Worm (Caenorhabditis elegans) whole organism, L4 larva: ENCODE data around the gene Y43F8B.22.
A peak's percentile ranks its signal among the peaks of the same experiment; 100 is the strongest.

ENCODE experiments used
- F10B5.3 ChIP-seq: sonication (generic microtip); optimal IDR thresholded peaks from 2 replicates; lab custom pipeline; 2016; ENCODE audit warnings: mild to moderate bottlenecking, missing genetic modification characterization, missing compliant biosample characterization
- F44E2.7 ChIP-seq: fragments of 200-800 bp; sonication (Bioruptor generic); IDR thresholded peaks from 2 replicates; pipeline ENCODE4 v2.1.2; 2022; ENCODE audit warnings: missing genetic modification characterization, missing compliant biosample characterization
- ceh-28 ChIP-seq: fragments of 150-350 bp; optimal IDR thresholded peaks from 2 replicates; lab custom pipeline; 2014; ENCODE audit warnings: missing biosample characterization, missing genetic modification reagents, missing genetic modification characterization
- ceh-32 ChIP-seq: sonication (generic microtip); optimal IDR thresholded peaks from 2 replicates; lab custom pipeline; 2016; ENCODE audit warnings: mild to moderate bottlenecking, missing genetic modification characterization, missing compliant biosample characterization; ENCODE audit not compliant: poor library complexity
- ceh-62 ChIP-seq: sonication (generic microtip); optimal IDR thresholded peaks from 2 replicates; lab custom pipeline; 2017; ENCODE audit warnings: missing biosample characterization, missing genetic modification characterization
- cey-2 ChIP-seq: sonication (generic microtip); optimal IDR thresholded peaks from 3 replicates; lab custom pipeline; 2017; ENCODE audit warnings: missing genetic modification characterization, mild to moderate bottlenecking, missing compliant biosample characterization, antibody characterized with exemption, borderline replicate concordance; ENCODE audit not compliant: insufficient read depth
- daf-16 ChIP-seq, 3 experiments: sonication (generic microtip); optimal IDR thresholded peaks; 2 replicates each; lab custom pipeline; 2016 to 2017; ENCODE audit warnings: missing genetic modification characterization in 3 of 3, missing genetic modification reagents in 3 of 3, mild to moderate bottlenecking in 2 of 3, missing compliant biosample characterization in 2 of 3, missing biosample characterization in 1 of 3, moderate library complexity in 1 of 3
- dmd-8 ChIP-seq: fragments of 200-800 bp; sonication (Bioruptor generic); IDR thresholded peaks from 2 replicates; pipeline ENCODE4 v1.3.6; 2022; ENCODE audit warnings: missing genetic modification characterization, missing compliant biosample characterization
- duxl-1 ChIP-seq: sonication (generic microtip); optimal IDR thresholded peaks from 2 replicates; lab custom pipeline; 2016; ENCODE audit warnings: mild to moderate bottlenecking, missing genetic modification characterization, moderate library complexity, missing compliant biosample characterization; ENCODE audit not compliant: poor library complexity
- dve-1 ChIP-seq: sonication (generic microtip); optimal IDR thresholded peaks from 2 replicates; lab custom pipeline; 2017; ENCODE audit warnings: antibody characterized with exemption, mild to moderate bottlenecking, missing genetic modification characterization, missing compliant biosample characterization; ENCODE audit not compliant: insufficient read depth
- egl-27 ChIP-seq: sonication (generic microtip); optimal IDR thresholded peaks from 3 replicates; lab custom pipeline; 2017; ENCODE audit warnings: missing biosample characterization, missing genetic modification reagents, missing genetic modification characterization
- egl-43 ChIP-seq: fragments of 200-800 bp; sonication (Bioruptor generic); IDR thresholded peaks from 2 replicates; pipeline ENCODE4 v1.3.6; 2022; ENCODE audit warnings: missing genetic modification reagents, missing genetic modification characterization, missing compliant biosample characterization
- fkh-10 ChIP-seq: fragments of 150-350 bp; optimal IDR thresholded peaks from 2 replicates; lab custom pipeline; 2014; ENCODE audit warnings: missing biosample characterization, missing genetic modification reagents, missing genetic modification characterization
- hlh-30 ChIP-seq: sonication (generic microtip); optimal IDR thresholded peaks from 2 replicates; lab custom pipeline; 2017; ENCODE audit warnings: antibody characterized with exemption, mild to moderate bottlenecking, missing genetic modification characterization, missing compliant biosample characterization; ENCODE audit not compliant: insufficient read depth
- lin-29 ChIP-seq: fragments of 200-800 bp; sonication (Bioruptor generic); IDR thresholded peaks from 2 replicates; pipeline ENCODE4 v1.3.6; 2022; ENCODE audit warnings: missing genetic modification reagents, missing genetic modification characterization, missing compliant biosample characterization
- lin-38 ChIP-seq: fragments of 200-800 bp; sonication (Bioruptor generic); IDR thresholded peaks from 2 replicates; pipeline ENCODE4 v1.3.6; 2022; ENCODE audit warnings: missing genetic modification reagents, missing genetic modification characterization, missing compliant biosample characterization
- mdl-1 ChIP-seq, 2 experiments: fragments of 150-350 bp in 1 of 2; sonication (generic microtip) in 1 of 2; optimal IDR thresholded peaks; 2 replicates each; lab custom pipeline; 2014 to 2017; ENCODE audit warnings: missing biosample characterization in 2 of 2, missing genetic modification characterization in 2 of 2
- nhr-102 ChIP-seq: sonication (generic microtip); optimal IDR thresholded peaks from 2 replicates; lab custom pipeline; 2016; ENCODE audit warnings: mild to moderate bottlenecking, missing genetic modification characterization, moderate library complexity, missing compliant biosample characterization
- nhr-48 ChIP-seq: sonication (generic microtip); optimal IDR thresholded peaks from 2 replicates; lab custom pipeline; 2016; ENCODE audit warnings: mild to moderate bottlenecking, missing genetic modification characterization, missing compliant biosample characterization
- pha-4 ChIP-seq, 2 experiments: fragments of 150-350 bp in 1 of 2; fragments of 200-800 bp in 1 of 2; sonication (Bioruptor generic) in 1 of 2; IDR thresholded peaks in 1 of 2; optimal IDR thresholded peaks in 1 of 2; 2 replicates each; pipeline versions ENCODE4 v1.3.6 to Lab custom; 2014 to 2022; ENCODE audit warnings: missing genetic modification characterization in 2 of 2, missing genetic modification reagents in 2 of 2, missing biosample characterization in 1 of 2, missing compliant biosample characterization in 1 of 2
- rbr-2 ChIP-seq: sonication (generic microtip); optimal IDR thresholded peaks from 2 replicates; lab custom pipeline; 2016; ENCODE audit warnings: missing genotype, missing genetic modification characterization, missing compliant biosample characterization
- sdz-12 ChIP-seq: fragments of 200-800 bp; sonication (Bioruptor generic); optimal IDR thresholded peaks from 2 replicates; lab custom pipeline; 2018; ENCODE audit warnings: mild to moderate bottlenecking, missing genetic modification characterization, missing compliant biosample characterization
- set-16 ChIP-seq: fragments of 200-800 bp; sonication (Bioruptor generic); IDR thresholded peaks from 2 replicates; pipeline ENCODE4 v1.3.6; 2022; ENCODE audit warnings: missing genetic modification reagents, missing genetic modification characterization, missing compliant biosample characterization
- skn-1 ChIP-seq: fragments of 150-350 bp; optimal IDR thresholded peaks from 2 replicates; lab custom pipeline; 2014; ENCODE audit warnings: missing biosample characterization, missing genetic modification characterization
- snpc-1.2 ChIP-seq: fragments of 200-800 bp; sonication (Bioruptor generic); IDR thresholded peaks from 2 replicates; pipeline ENCODE4 v1.3.6; 2022; ENCODE audit warnings: missing genetic modification reagents, missing genetic modification characterization, missing compliant biosample characterization
- tag-97 ChIP-seq: fragments of 200-800 bp; sonication (Bioruptor generic); IDR thresholded peaks from 2 replicates; pipeline ENCODE4 v1.3.6; 2022; ENCODE audit warnings: missing genetic modification characterization, missing compliant biosample characterization
- zfp-3 ChIP-seq: fragments of 200-800 bp; sonication (Bioruptor generic); conservative IDR thresholded peaks from 2 replicates; pipeline ENCODE4 v1.3.6; 2022; ENCODE audit warnings: missing genetic modification reagents, missing genetic modification characterization, missing compliant biosample characterization
- zip-11 ChIP-seq: fragments of 200-800 bp; sonication (Bioruptor generic); IDR thresholded peaks from 2 replicates; pipeline ENCODE4 v1.3.6; 2022; ENCODE audit warnings: missing genetic modification characterization, missing compliant biosample characterization

The Y43F8B.22 gene

ce11 chrV:19473842-19474514 lies 8.7 kb upstream of the Y43F8B.22 start, which contains the start of gene Y43F8B.10:
Gene Y43F8B.10, plus strand, starts transcription at chrV:19474464.
- TF ChIP-seq set-16 (GFP tag; lab: Robert Waterston, UW) (peak; percentile 52; the same call in 1 of the 2 replicates), duxl-1 (tag; lab: Kevin White, UChicago) (no peak), F10B5.3 (tag; lab: Kevin White, UChicago) (no peak), mdl-1 (tag; optimal IDR thresholded peaks at IDR 0.05; lab: Kevin White, UChicago) (no peak), skn-1 (tag; lab: Kevin White, UChicago) (no peak)

ce11 chrV:19477302-19477701 lies 5.3 kb upstream of the Y43F8B.22 start:
- TF ChIP-seq zfp-3 (GFP tag; lab: Robert Waterston, UW) (no peak), cey-2 (tag; lab: Kevin White, UChicago) (no peak), daf-16 (GFP tag; optimal IDR thresholded peaks at IDR 0.05; lab: Kevin White, UChicago) (no peak), daf-16 (tag; optimal IDR thresholded peaks at IDR 0.05; lab: Kevin White, UChicago) (no peak), dmd-8 (GFP tag; lab: Robert Waterston, UW) (no peak), pha-4 (GFP tag; IDR thresholded peaks at IDR 0.05; lab: Robert Waterston, UW) (no peak), pha-4 (tag; optimal IDR thresholded peaks at IDR 0.05; lab: Kevin White, UChicago) (no peak), fkh-10 (no peak), egl-43 (GFP tag; lab: Robert Waterston, UW) (no peak), lin-29 (GFP tag; lab: Robert Waterston, UW) (no peak), nhr-48 (no peak), ceh-62 (no peak)

- TF ChIP-seq ceh-32 (tag; lab: Kevin White, UChicago): no peak
Observed at ce11 chrV:19477852-19478251, 4.8 kb upstream of the Y43F8B.22 start, which contains the start of gene Y43F8B.9. Gene Y43F8B.9, plus strand, starts transcription at chrV:19478152.

DNA sequence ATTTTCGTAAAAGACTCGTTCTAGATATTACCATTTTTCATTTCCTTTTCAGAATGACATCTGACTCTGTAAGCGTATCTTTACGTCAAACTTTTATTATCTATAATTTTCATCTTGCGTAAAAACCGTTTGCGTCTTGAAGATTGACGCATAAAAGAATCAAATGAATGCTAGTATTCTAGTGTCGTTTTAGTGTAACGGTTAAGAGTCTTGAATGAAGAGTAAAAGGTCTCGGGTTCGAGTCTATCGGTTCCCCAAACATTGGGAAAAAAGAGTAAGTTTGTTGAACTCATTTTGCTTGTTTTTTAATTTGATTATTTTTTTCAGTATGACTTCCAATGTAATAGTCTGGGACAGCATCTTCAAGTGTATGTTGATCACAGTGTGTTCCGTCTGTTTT lies 1.9 kb downstream of the Y43F8B.22 start, which contains the start of gene Y43F8B.17:
Gene Y43F8B.17, plus strand, starts transcription at position 215 of the 400 bp plus-strand sequence.
- TF ChIP-seq nhr-102 (tag; lab: Kevin White, UChicago) (no peak), tag-97 (GFP tag; lab: Robert Waterston, UW) (no peak), ceh-28 (no peak), set-16 (GFP tag; lab: Robert Waterston, UW) (no peak), F44E2.7 (GFP tag; lab: Robert Waterston, UW) (no peak), egl-27 (tag; lab: Kevin White, UChicago) (no peak), sdz-12 (GFP tag; lab: Kevin White, UChicago) (no peak), nhr-48 (no peak), rbr-2 (tag; lab: Kevin White, UChicago) (no peak), zip-11 (GFP tag; lab: Robert Waterston, UW) (no peak), lin-38 (no peak), daf-16 (GFP tag; optimal IDR thresholded peaks at IDR 0.05; lab: Kevin White, UChicago) (no peak), daf-16 (tag; optimal IDR thresholded peaks at IDR 0.05; lab: Kevin White, UChicago) (no peak), duxl-1 (tag; lab: Kevin White, UChicago) (no peak)

- TF ChIP-seq set-16 (GFP tag; lab: Robert Waterston, UW) (peak; percentile 95), hlh-30 (no peak), snpc-1.2 (no peak), fkh-10 (no peak), dve-1 (tag; lab: Kevin White, UChicago) (no peak)
Observed at ce11 chrV:19485261-19485660, 2.6 kb downstream of the Y43F8B.22 start, which contains the start of gene Y43F8B.28. Gene Y43F8B.28, plus strand, starts transcription at chrV:19485319.
